Fruit fly (Drosophila melanogaster): Measurements from ENCODE around the gene RpL9.

Gene RpL9

dm6 chr2L:11039548-11040144 lies 35.7 kb upstream of the RpL9 start (continued):
- TF ChIP-seq Mrtf (GFP tag; IDR thresholded peaks at IDR 0.05) (no peak), CG10209 (GFP tag; optimal IDR thresholded peaks at IDR 0.05) (no peak), CG5245 (GFP tag; optimal IDR thresholded peaks at IDR 0.05) (no peak), corto (GFP tag; optimal IDR thresholded peaks at IDR 0.05) (no peak), salm (tag; optimal IDR thresholded peaks at IDR 0.05) (no peak), oc (tag; optimal IDR thresholded peaks at IDR 0.05) (no peak), CG8478 (optimal IDR thresholded peaks at IDR 0.05) (no peak), CG14667 (GFP tag; IDR thresholded peaks at IDR 0.05) (no peak), inv (GFP tag; IDR thresholded peaks at IDR 0.05; ENCODE audit: partially characterized antibody) (no peak), CG13287 (GFP tag; IDR thresholded peaks at IDR 0.05; ENCODE audit: partially characterized antibody) (no peak), Hr3 (GFP tag; optimal IDR thresholded peaks at IDR 0.05) (no peak), CG9609 (GFP tag; optimal IDR thresholded peaks at IDR 0.05) (no peak), CG12659 (GFP tag; optimal IDR thresholded peaks at IDR 0.05) (no peak), CG11085 (GFP tag; IDR thresholded peaks at IDR 0.05) (no peak), Sox102F (GFP tag; optimal IDR thresholded peaks at IDR 0.05) (no peak), CG15073 (GFP tag; optimal IDR thresholded peaks at IDR 0.05) (no peak), Drgx (GFP tag; IDR thresholded peaks at IDR 0.05) (no peak), HLH54F (GFP tag; optimal IDR thresholded peaks at IDR 0.05) (no peak), otp (GFP tag; IDR thresholded peaks at IDR 0.05) (no peak), rib (GFP tag; IDR thresholded peaks at IDR 0.05) (no peak), ac (GFP tag; optimal IDR thresholded peaks at IDR 0.05) (no peak), E2f2 (GFP tag; IDR thresholded peaks at IDR 0.05) (no peak), BtbVII (GFP tag; optimal IDR thresholded peaks at IDR 0.05) (no peak), Ptx1 (GFP tag; IDR thresholded peaks at IDR 0.05) (no peak), peb (GFP tag; IDR thresholded peaks at IDR 0.05) (no peak), Side (GFP tag; optimal IDR thresholded peaks at IDR 0.05) (no peak), slbo (GFP tag; IDR thresholded peaks at IDR 0.05) (no peak), slp2 (GFP tag; optimal IDR thresholded peaks at IDR 0.05) (no peak), CG2712 (tag; optimal IDR thresholded peaks at IDR 0.05) (no peak), lilli (GFP tag; optimal IDR thresholded peaks at IDR 0.05) (no peak), Ravus (GFP tag; IDR thresholded peaks at IDR 0.05) (no peak), Hey (tag; optimal IDR thresholded peaks at IDR 0.05) (no peak), CG8944 (GFP tag; optimal IDR thresholded peaks at IDR 0.05) (no peak), Nf-YC (tag; optimal IDR thresholded peaks at IDR 0.05) (no peak)

DNA sequence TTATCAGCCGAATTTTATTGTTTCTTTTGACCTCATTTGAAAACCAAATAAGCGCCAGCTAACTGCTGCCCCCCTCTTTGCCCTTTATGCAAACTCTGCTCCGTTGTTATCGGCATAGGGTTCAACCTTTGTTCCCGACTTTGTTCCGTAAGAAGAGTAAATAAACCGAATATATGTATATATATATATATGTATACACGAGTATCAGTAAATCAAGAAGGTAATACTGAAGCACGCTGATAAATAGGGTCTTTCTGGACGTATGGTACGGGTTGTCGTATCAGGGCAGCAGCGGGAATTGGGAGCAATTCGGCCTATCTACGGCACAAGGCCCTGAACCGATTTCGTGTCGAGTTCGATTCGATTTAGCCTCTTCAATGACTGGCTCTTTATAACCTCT lies 34.9 kb upstream of the RpL9 start:
- TF ChIP-seq CG8089 (GFP tag; optimal IDR thresholded peaks at IDR 0.05): no peak
- no peak for TF ChIP-seq mirr (GFP tag; optimal IDR thresholded peaks at IDR 0.05)
- no peak for TF ChIP-seq CG33213 (GFP tag; optimal IDR thresholded peaks at IDR 0.05)
- TF ChIP-seq Six4 (GFP tag; optimal IDR thresholded peaks at IDR 0.05): no peak
- TF ChIP-seq Sox102F (GFP tag; optimal IDR thresholded peaks at IDR 0.05): no peak
- TF ChIP-seq CG17186 (GFP tag; optimal IDR thresholded peaks at IDR 0.05): no peak
- TF ChIP-seq lola (GFP tag; optimal IDR thresholded peaks at IDR 0.05): no peak
- no peak for TF ChIP-seq fru (optimal IDR thresholded peaks at IDR 0.05)
- no peak for TF ChIP-seq CG3065 (GFP tag; optimal IDR thresholded peaks at IDR 0.05)
- no peak for TF ChIP-seq CG17612 (GFP tag; IDR thresholded peaks at IDR 0.05)
- peak; percentile 78 for TF ChIP-seq CG12769 (tag; optimal IDR thresholded peaks at IDR 0.05)
- TF ChIP-seq gro (GFP tag; optimal IDR thresholded peaks at IDR 0.05): no peak
- TF ChIP-seq CG2678 (tag; optimal IDR thresholded peaks at IDR 0.05): no peak
- no peak for TF ChIP-seq CG6791 (GFP tag; IDR thresholded peaks at IDR 0.05; ENCODE audit: partially characterized antibody)
- peak; percentile 13 for TF ChIP-seq lbe (GFP tag; optimal IDR thresholded peaks at IDR 0.05)
- TF ChIP-seq Atf3 (GFP tag; optimal IDR thresholded peaks at IDR 0.05): no peak
- no peak for TF ChIP-seq abd-A (tag; optimal IDR thresholded peaks at IDR 0.05)
- no peak for TF ChIP-seq Scr (GFP tag; IDR thresholded peaks at IDR 0.05; ENCODE audit: partially characterized antibody)
- TF ChIP-seq CG15696 (tag; optimal IDR thresholded peaks at IDR 0.05): peak; percentile 2
- TF ChIP-seq MESR4 (GFP tag; optimal IDR thresholded peaks at IDR 0.05): no peak
- TF ChIP-seq MBD-R2 (GFP tag; IDR thresholded peaks at IDR 0.05): no peak

Measured in whole organism, embryonic.